Fruit fly (Drosophila melanogaster): ENCODE measurements around the gene spri.

The spri gene

dm6 chrX:10585158-10585634, at the start of gene spri (continued):
- peak; percentile 86 for TF ChIP-seq Med (GFP tag)
- no peak for TF ChIP-seq CG7839 (tag; optimal IDR thresholded peaks at IDR 0.05)
- TF ChIP-seq HHEX (GFP tag; optimal IDR thresholded peaks at IDR 0.05), result peak; percentile 18
- no peak for TF ChIP-seq ato (GFP tag; IDR thresholded peaks at IDR 0.05; ENCODE audit: partially characterized antibody)
- no peak for TF ChIP-seq CG3407 (GFP tag; optimal IDR thresholded peaks at IDR 0.05)
- peak in 1 of 2 experiments; percentile 67 for TF ChIP-seq Pdp1 (GFP tag; optimal IDR thresholded peaks at IDR 0.05)

DNA sequence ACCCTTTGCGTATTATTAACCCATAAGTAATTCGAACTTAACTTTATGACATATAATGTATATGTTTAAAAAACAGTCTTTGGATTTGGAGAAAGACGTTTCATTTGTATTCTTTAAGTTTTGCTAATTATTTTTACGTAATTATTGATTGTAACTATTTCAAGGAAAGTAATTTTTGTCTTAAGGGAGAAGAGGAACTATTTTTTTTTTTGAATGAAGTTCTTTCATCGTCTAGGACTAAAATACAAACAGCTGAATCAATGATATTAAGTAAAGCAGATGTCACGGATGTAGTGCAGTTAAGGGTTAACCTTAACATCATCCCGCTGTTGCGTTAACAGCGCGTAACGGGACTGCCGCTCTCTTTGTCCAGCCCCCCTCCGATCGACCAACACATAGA, 43.7 kb upstream of the spri start:
- no peak for TF ChIP-seq CG8089 (GFP tag; optimal IDR thresholded peaks at IDR 0.05)
- no peak for TF ChIP-seq CG4617 (GFP tag; optimal IDR thresholded peaks at IDR 0.05; ENCODE audit: borderline replicate concordance)
- peak; percentile 10 for TF ChIP-seq Camta (GFP tag; optimal IDR thresholded peaks at IDR 0.05)
- no peak for TF ChIP-seq lov (optimal IDR thresholded peaks at IDR 0.05)
- TF ChIP-seq lov (GFP tag; IDR thresholded peaks at IDR 0.05), result no peak
- no peak for TF ChIP-seq crp (GFP tag; optimal IDR thresholded peaks at IDR 0.05)
- TF ChIP-seq CG2889 (GFP tag; IDR thresholded peaks at IDR 0.05), result no peak
- TF ChIP-seq vvl (GFP tag; IDR thresholded peaks at IDR 0.05), result no peak
- TF ChIP-seq crol (GFP tag; IDR thresholded peaks at IDR 0.05), result no peak
- no peak for TF ChIP-seq Adf1 (GFP tag; IDR thresholded peaks at IDR 0.05)
- TF ChIP-seq en (GFP tag; optimal IDR thresholded peaks at IDR 0.05), result no peak
- no peak for TF ChIP-seq CTCF (GFP tag; optimal IDR thresholded peaks at IDR 0.05)
- TF ChIP-seq CG14014 (GFP tag; IDR thresholded peaks at IDR 0.05), result no peak
- peak; percentile 30 for TF ChIP-seq Ssrp (tag; optimal IDR thresholded peaks at IDR 0.05)
- TF ChIP-seq klu (GFP tag; IDR thresholded peaks at IDR 0.05), result no peak
- no peak for TF ChIP-seq CG11560 (tag; IDR thresholded peaks at IDR 0.05)
- peak; percentile 42 for TF ChIP-seq bcd (GFP tag; optimal IDR thresholded peaks at IDR 0.05)
- 0 out of 2 replicates have a peak, but pooled peaks have one; percentile 18 for TF ChIP-seq CG3847 (GFP tag; IDR thresholded peaks at IDR 0.05)
- no peak for TF ChIP-seq sob (GFP tag; IDR thresholded peaks at IDR 0.05)
- TF ChIP-seq Elba2 (GFP tag; optimal IDR thresholded peaks at IDR 0.05), result no peak
- TF ChIP-seq CG10366 (GFP tag; IDR thresholded peaks at IDR 0.05), result no peak
- peak; percentile 53 for TF ChIP-seq Oli (tag; optimal IDR thresholded peaks at IDR 0.05)
- no peak for TF ChIP-seq fru (optimal IDR thresholded peaks at IDR 0.05)
- TF ChIP-seq CG1792 (GFP tag; optimal IDR thresholded peaks at IDR 0.05), result no peak
- peak; percentile 16 for TF ChIP-seq Hr3 (GFP tag; optimal IDR thresholded peaks at IDR 0.05)
- TF ChIP-seq Six4 (GFP tag; optimal IDR thresholded peaks at IDR 0.05), result peak; percentile 4
- TF ChIP-seq fd64A (GFP tag; optimal IDR thresholded peaks at IDR 0.05), result no peak
- 0 out of 2 replicates have a peak, but pooled peaks have one; percentile 35 for TF ChIP-seq CG17328 (GFP tag; IDR thresholded peaks at IDR 0.05)
- peak; percentile 40 for TF ChIP-seq CG13296 (GFP tag; optimal IDR thresholded peaks at IDR 0.05)
- no peak for TF ChIP-seq CG2199 (GFP tag; IDR thresholded peaks at IDR 0.05)
- TF ChIP-seq sqz (GFP tag; optimal IDR thresholded peaks at IDR 0.05), result no peak
- peak; percentile 62 for TF ChIP-seq dmrt99B (tag; optimal IDR thresholded peaks at IDR 0.05)
- no peak for TF ChIP-seq bowl (GFP tag; IDR thresholded peaks at IDR 0.05)
- TF ChIP-seq pros (GFP tag; optimal IDR thresholded peaks at IDR 0.05), result no peak
- no peak for TF ChIP-seq CG6175 (GFP tag; IDR thresholded peaks at IDR 0.05)
- TF ChIP-seq CG13894 (tag; optimal IDR thresholded peaks at IDR 0.05), result peak; percentile 16
- TF ChIP-seq phol (tag; optimal IDR thresholded peaks at IDR 0.05), result peak; percentile 49
- peak; percentile 50 for TF ChIP-seq dmrt11E (tag; optimal IDR thresholded peaks at IDR 0.05)
- TF ChIP-seq CG9727 (GFP tag; optimal IDR thresholded peaks at IDR 0.05), result peak; percentile 69
- no peak for TF ChIP-seq CG34224 (GFP tag; IDR thresholded peaks at IDR 0.05; ENCODE audit: partially characterized antibody)
- no peak for TF ChIP-seq sug (tag; optimal IDR thresholded peaks at IDR 0.05)
- peak; percentile 10 for TF ChIP-seq Side (GFP tag; optimal IDR thresholded peaks at IDR 0.05)
- peak; percentile 3 for TF ChIP-seq CG2116 (GFP tag; optimal IDR thresholded peaks at IDR 0.05)
- TF ChIP-seq oc (tag; optimal IDR thresholded peaks at IDR 0.05), result no peak
- TF ChIP-seq NFAT (GFP tag; IDR thresholded peaks at IDR 0.05), result no peak

Measured in whole organism, embryonic.